Fruit fly (Drosophila melanogaster) whole organism, pupa: ENCODE results near the gene CG6937.

ENCODE experiments used
- CG10348 ChIP-seq: fragments of 200-800 bp; sonication (Bioruptor generic); IDR thresholded peaks from 2 replicates; pipeline ENCODE4 v1.3.6; 2022; ENCODE audit warnings: missing biosample characterization, missing genetic modification characterization
- CG12605 ChIP-seq: fragments of 200-800 bp; sonication (Bioruptor generic); IDR thresholded peaks from 2 replicates; pipeline ENCODE4 v1.3.6; 2022; ENCODE audit warnings: missing biosample characterization, missing genetic modification characterization
- CG13204 ChIP-seq: fragments of 200-800 bp; sonication (Bioruptor generic); optimal IDR thresholded peaks from 2 replicates; lab custom pipeline; 2018; ENCODE audit warnings: missing biosample characterization, mild to moderate bottlenecking, missing genetic modification characterization, moderate library complexity
- CG14655 ChIP-seq: fragments of 200-800 bp; sonication (Bioruptor generic); optimal IDR thresholded peaks from 3 replicates; lab custom pipeline; 2017; ENCODE audit warnings: mild to moderate bottlenecking, missing biosample characterization, missing genetic modification reagents, missing genetic modification characterization
- CG15710 ChIP-seq: fragments of 200-800 bp; sonication (Bioruptor generic); optimal IDR thresholded peaks from 2 replicates; lab custom pipeline; 2018; ENCODE audit warnings: missing biosample characterization, mild to moderate bottlenecking, missing genetic modification characterization, moderate library complexity
- CG17806 ChIP-seq: fragments of 200-800 bp; sonication (Bioruptor generic); optimal IDR thresholded peaks from 2 replicates; lab custom pipeline; 2018; ENCODE audit warnings: missing biosample characterization, mild to moderate bottlenecking, missing genetic modification characterization, moderate library complexity
- CG32121 ChIP-seq: fragments of 200-800 bp; sonication (Bioruptor generic); IDR thresholded peaks from 2 replicates; pipeline ENCODE4 v1.3.6; 2022; ENCODE audit warnings: missing biosample characterization, missing genetic modification characterization
- CG34367 ChIP-seq: fragments of 200-800 bp; sonication (Bioruptor generic); optimal IDR thresholded peaks from 2 replicates; lab custom pipeline; 2018; ENCODE audit warnings: missing biosample characterization, mild to moderate bottlenecking, missing genetic modification characterization
- CG4496 ChIP-seq: fragments of 200-800 bp; sonication (Bioruptor generic); IDR thresholded peaks from 3 replicates; pipeline ENCODE4 v1.3.6; 2022; ENCODE audit warnings: missing biosample characterization, missing genetic modification characterization
- CG8159 ChIP-seq: fragments of 200-800 bp; sonication (Bioruptor generic); optimal IDR thresholded peaks from 3 replicates; lab custom pipeline; 2018; ENCODE audit warnings: missing biosample characterization, mild to moderate bottlenecking, missing genetic modification characterization, moderate library complexity
- CG8301 ChIP-seq: fragments of 200-800 bp; sonication (Bioruptor generic); optimal IDR thresholded peaks from 2 replicates; lab custom pipeline; 2018; ENCODE audit warnings: missing biosample characterization, mild to moderate bottlenecking, missing genetic modification characterization
- CG9948 ChIP-seq: fragments of 200-800 bp; sonication (Bioruptor generic); optimal IDR thresholded peaks from 2 replicates; lab custom pipeline; 2018; ENCODE audit warnings: missing biosample characterization, mild to moderate bottlenecking, missing genetic modification characterization, moderate library complexity
- D1 ChIP-seq: fragments of 200-800 bp; sonication (Bioruptor generic); optimal IDR thresholded peaks from 2 replicates; lab custom pipeline; 2018; ENCODE audit warnings: missing biosample characterization, mild to moderate bottlenecking, missing genetic modification characterization, moderate library complexity
- EcR ChIP-seq: fragments of 200-800 bp; sonication (Bioruptor generic); optimal IDR thresholded peaks from 3 replicates; lab custom pipeline; 2019; ENCODE audit warnings: missing biosample characterization, missing genetic modification characterization, mild to moderate bottlenecking, moderate library complexity, missing genetic modification reagents
- Ets98B ChIP-seq: fragments of 200-800 bp; sonication (Bioruptor generic); IDR thresholded peaks from 2 replicates; pipeline ENCODE4 v1.3.6; 2022; ENCODE audit warnings: missing biosample characterization, missing genetic modification characterization
- Pif1A ChIP-seq: fragments of 200-800 bp; sonication (Bioruptor generic); optimal IDR thresholded peaks from 3 replicates; lab custom pipeline; 2016; ENCODE audit warnings: missing biosample characterization, missing genetic modification characterization
- Pif1B ChIP-seq: fragments of 200-800 bp; sonication (Bioruptor generic); optimal IDR thresholded peaks from 3 replicates; lab custom pipeline; 2016; ENCODE audit warnings: missing biosample characterization, missing genetic modification characterization
- Snoo ChIP-seq: fragments of 200-800 bp; sonication (Bioruptor generic); optimal IDR thresholded peaks from 3 replicates; lab custom pipeline; 2017; ENCODE audit warnings: missing biosample characterization, mild to moderate bottlenecking, missing genetic modification characterization, inconsistent platforms
- fd96Ca ChIP-seq: fragments of 200-800 bp; sonication (Bioruptor generic); IDR thresholded peaks from 3 replicates; pipeline ENCODE4 v1.3.6; 2022; ENCODE audit warnings: missing biosample characterization, missing genetic modification characterization
- gl ChIP-seq: fragments of 200-800 bp; sonication (Bioruptor generic); optimal IDR thresholded peaks from 2 replicates; lab custom pipeline; 2018; ENCODE audit warnings: missing biosample characterization, mild to moderate bottlenecking, missing genetic modification characterization
- rn ChIP-seq: fragments of 200-800 bp; sonication (Bioruptor generic); IDR thresholded peaks from 2 replicates; pipeline ENCODE4 v1.3.6; 2022; ENCODE audit warnings: missing biosample characterization, missing genetic modification characterization

The CG6937 gene

dm6 chr3R:22569888-22570287 lies 14.7 kb upstream of the CG6937 start, which contains the start of gene CG33110:
Gene CG33110, plus strand, starts transcription at chr3R:22570188.
- TF ChIP-seq Pif1B (GFP tag; lab: Kevin White, UChicago): no peak
- TF ChIP-seq Ets98B (GFP tag; lab: Robert Waterston, UW): no peak
- TF ChIP-seq CG4496 (GFP tag; lab: Robert Waterston, UW): peak; percentile 34; the same call in 1 of the 3 replicates
- TF ChIP-seq, all 21 proteins: peak for 1

DNA sequence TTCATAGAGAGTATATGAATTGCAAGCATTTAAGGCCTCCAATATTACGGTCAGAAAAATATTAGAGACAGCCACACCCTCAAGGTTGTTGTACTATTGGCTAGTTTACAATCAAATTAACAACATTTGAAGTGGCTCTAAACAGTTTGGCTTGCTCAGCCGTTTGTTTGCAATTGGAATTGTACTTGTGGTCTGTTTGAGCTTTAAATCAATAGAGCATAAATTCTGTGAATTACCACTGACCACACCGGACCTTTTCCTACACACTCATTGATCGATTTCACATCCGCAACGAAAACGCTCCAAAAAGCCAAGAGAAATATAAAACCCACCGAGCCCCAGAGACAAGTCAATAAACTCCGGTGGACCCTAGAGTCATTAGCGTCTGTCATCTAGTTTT lies 11.0 kb upstream of the CG6937 start:
- TF ChIP-seq CG15710 (tag; lab: Kevin White, UChicago) (no peak), CG32121 (GFP tag; lab: Robert Waterston, UW) (no peak), Snoo (no peak), CG4496 (GFP tag; lab: Robert Waterston, UW) (no peak), Ets98B (GFP tag; lab: Robert Waterston, UW) (no peak), Pif1A (GFP tag; lab: Kevin White, UChicago) (no peak), CG34367 (tag; lab: Kevin White, UChicago) (no peak), CG17806 (tag; lab: Kevin White, UChicago) (no peak), CG10348 (GFP tag; lab: Robert Waterston, UW) (no peak), fd96Ca (GFP tag; lab: Robert Waterston, UW) (no peak), CG8159 (no peak), EcR (no peak), rn (GFP tag; lab: Robert Waterston, UW) (no peak), CG12605 (GFP tag; lab: Robert Waterston, UW) (no peak), gl (tag; lab: Kevin White, UChicago) (no peak), CG8301 (tag; lab: Kevin White, UChicago) (no peak)
- TF ChIP-seq, all 21 proteins: peak for 0

DNA sequence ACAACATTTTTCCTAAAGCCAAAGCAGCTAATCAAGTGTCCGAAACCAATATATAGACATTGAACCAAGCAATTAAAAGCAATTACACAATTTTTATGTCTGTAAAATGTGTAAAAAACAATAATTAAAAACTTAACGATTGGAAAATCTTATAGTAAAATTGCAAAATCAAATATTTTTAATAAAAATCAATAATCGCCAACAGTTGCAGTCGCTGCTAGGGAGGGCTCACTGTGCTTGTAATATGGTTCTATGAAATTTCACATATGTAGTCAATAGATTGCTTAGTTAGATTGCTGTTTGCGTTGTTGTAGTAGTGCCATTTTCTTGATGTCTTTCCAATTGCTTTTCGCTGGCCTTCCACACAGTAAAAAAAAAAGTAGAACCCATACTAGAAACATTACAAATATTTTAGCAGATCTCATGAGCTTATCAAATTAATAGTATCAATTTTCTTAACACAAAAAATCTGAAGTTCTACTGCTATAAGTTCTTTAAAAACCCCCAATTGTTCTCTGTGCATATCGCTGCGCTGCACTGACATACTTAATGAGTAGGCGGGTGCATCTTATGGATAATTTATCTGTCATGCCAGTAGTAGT lies 8.4 kb upstream of the CG6937 start:
- TF ChIP-seq CG14655 (GFP tag; lab: Kevin White, UChicago) (peak; percentile 77), Pif1B (GFP tag; lab: Kevin White, UChicago) (peak; percentile 1), CG32121 (GFP tag; lab: Robert Waterston, UW) (peak; percentile 55; the same call in 1 of the 2 replicates), fd96Ca (GFP tag; lab: Robert Waterston, UW) (peak; percentile 64; the same call in 2 of the 3 replicates), rn (GFP tag; lab: Robert Waterston, UW) (no peak), CG4496 (GFP tag; lab: Robert Waterston, UW) (peak; percentile 84), Ets98B (GFP tag; lab: Robert Waterston, UW) (peak; percentile 54), CG8301 (tag; lab: Kevin White, UChicago) (peak; percentile 65), CG10348 (GFP tag; lab: Robert Waterston, UW) (no peak), CG12605 (GFP tag; lab: Robert Waterston, UW) (peak; percentile 37; the same call in 1 of the 2 replicates), CG15710 (tag; lab: Kevin White, UChicago) (no peak)

DNA sequence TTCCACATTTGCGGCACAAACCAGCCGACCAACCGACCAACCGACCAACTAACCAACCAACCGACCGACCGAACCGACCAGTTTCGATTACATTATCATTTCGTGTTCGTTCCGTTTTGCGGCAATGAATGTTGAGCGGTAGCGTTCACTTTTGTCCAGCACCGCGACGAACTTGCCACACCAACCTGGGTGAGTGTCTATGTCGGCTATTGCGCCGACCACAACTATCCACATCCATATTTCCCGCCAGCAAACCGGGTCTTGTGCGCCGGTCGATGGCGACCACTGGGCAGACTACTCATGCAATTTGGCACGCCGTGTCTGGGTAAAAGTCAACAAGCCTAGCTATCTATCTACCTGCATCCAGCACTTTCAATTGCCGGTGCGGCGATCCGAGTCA lies 7.6 kb upstream of the CG6937 start:
- TF ChIP-seq fd96Ca (GFP tag; lab: Robert Waterston, UW): peak; percentile 27; the same call in 1 of the 3 replicates
- no peak for TF ChIP-seq Pif1A (GFP tag; lab: Kevin White, UChicago)
- TF ChIP-seq, all 21 proteins: peak for 1

DNA sequence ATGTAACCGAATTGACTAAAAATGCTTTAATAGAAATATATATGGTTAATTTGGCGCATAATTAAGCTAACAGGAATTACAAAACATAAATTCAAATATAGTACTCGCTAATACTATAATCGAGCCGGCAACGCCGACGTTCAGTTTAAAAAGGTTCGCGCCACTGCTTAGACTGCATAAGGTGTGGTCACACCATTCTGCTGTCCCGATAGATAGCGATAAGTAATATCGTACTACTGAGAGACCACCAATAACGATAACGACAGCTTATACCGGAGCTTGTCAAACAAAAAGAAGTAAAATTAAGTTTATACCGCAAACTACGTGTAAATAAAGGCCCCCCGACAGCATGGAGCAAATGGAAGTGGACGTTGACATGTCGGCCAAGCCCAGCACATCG lies 4.0 kb upstream of the CG6937 start, which contains the start of gene CSN6:
Gene CSN6 (plus strand): TSS at position 228 of the 400 bp plus-strand sequence.
- TF ChIP-seq CG8301 (tag; lab: Kevin White, UChicago): no peak
- no peak for TF ChIP-seq EcR
- TF ChIP-seq CG13204 (GFP tag; lab: Kevin White, UChicago): no peak
- TF ChIP-seq CG10348 (GFP tag; lab: Robert Waterston, UW): no peak
- no peak for TF ChIP-seq CG14655 (GFP tag; lab: Kevin White, UChicago)
- TF ChIP-seq CG15710 (tag; lab: Kevin White, UChicago): no peak
- TF ChIP-seq Pif1A (GFP tag; lab: Kevin White, UChicago): no peak
- TF ChIP-seq Pif1B (GFP tag; lab: Kevin White, UChicago): no peak
- no peak for TF ChIP-seq CG32121 (GFP tag; lab: Robert Waterston, UW)
- TF ChIP-seq CG8159: no peak
- TF ChIP-seq rn (GFP tag; lab: Robert Waterston, UW): no peak
- TF ChIP-seq Snoo: no peak
- TF ChIP-seq CG17806 (tag; lab: Kevin White, UChicago): no peak
- no peak for TF ChIP-seq fd96Ca (GFP tag; lab: Robert Waterston, UW)
- no peak for TF ChIP-seq CG12605 (GFP tag; lab: Robert Waterston, UW)
- no peak for TF ChIP-seq CG9948 (tag; lab: Kevin White, UChicago)
- no peak for TF ChIP-seq CG34367 (tag; lab: Kevin White, UChicago)
- no peak for TF ChIP-seq CG4496 (GFP tag; lab: Robert Waterston, UW)
- no peak for TF ChIP-seq Ets98B (GFP tag; lab: Robert Waterston, UW)
- no peak for TF ChIP-seq gl (tag; lab: Kevin White, UChicago)

- no peak for TF ChIP-seq CG32121 (GFP tag; lab: Robert Waterston, UW)
- no peak for TF ChIP-seq rn (GFP tag; lab: Robert Waterston, UW)
- no peak for TF ChIP-seq CG14655 (GFP tag; lab: Kevin White, UChicago)
- TF ChIP-seq Pif1B (GFP tag; lab: Kevin White, UChicago): no peak
- TF ChIP-seq D1 (tag; lab: Kevin White, UChicago): no peak
- no peak for TF ChIP-seq CG15710 (tag; lab: Kevin White, UChicago)
- TF ChIP-seq gl (tag; lab: Kevin White, UChicago): no peak
- TF ChIP-seq CG8301 (tag; lab: Kevin White, UChicago): no peak
- TF ChIP-seq fd96Ca (GFP tag; lab: Robert Waterston, UW): no peak
- no peak for TF ChIP-seq Ets98B (GFP tag; lab: Robert Waterston, UW)
- no peak for TF ChIP-seq CG17806 (tag; lab: Kevin White, UChicago)
- TF ChIP-seq CG10348 (GFP tag; lab: Robert Waterston, UW): no peak
- TF ChIP-seq CG9948 (tag; lab: Kevin White, UChicago): no peak
- no peak for TF ChIP-seq Snoo
These were observed 1.6 kb upstream of the CG6937 start, which contains the start of gene Dph5 for dm6 chr3R:22582981-22583380. Gene Dph5, minus strand, starts transcription at chr3R:22583225.
